Worm (Caenorhabditis elegans): ENCODE data around the gene col-164.

- TF ChIP-seq mes-2 (tag; optimal IDR thresholded peaks at IDR 0.05; ENCODE audit: poor library complexity, severe bottlenecking) (no peak), lin-29 (GFP tag; IDR thresholded peaks at IDR 0.05) (no peak), skn-1 (tag; optimal IDR thresholded peaks at IDR 0.05) (no peak), hif-1 (tag; optimal IDR thresholded peaks at IDR 0.05) (no peak), ztf-11 (tag; optimal IDR thresholded peaks at IDR 0.05) (no peak), lim-7 (GFP tag; IDR thresholded peaks at IDR 0.05) (no peak), fos-1 (tag; optimal IDR thresholded peaks at IDR 0.05) (no peak), zip-2 (tag; optimal IDR thresholded peaks at IDR 0.05) (no peak), ctbp-1 (GFP tag; IDR thresholded peaks at IDR 0.05) (no peak), dpl-1 (GFP tag; optimal IDR thresholded peaks at IDR 0.05) (no peak), pha-4 (GFP tag; IDR thresholded peaks at IDR 0.05) (no peak), pha-4 (tag; optimal IDR thresholded peaks at IDR 0.05) (no peak), lin-15B (tag; optimal IDR thresholded peaks at IDR 0.05) (no peak), nhr-76 (tag; optimal IDR thresholded peaks at IDR 0.05) (no peak)
Measured at ce11 chrX:2116304-2116867, 23.1 kb downstream of the col-164 start.
